Worm (Caenorhabditis elegans) whole organism, L3 larva: ENCODE measurements around the gene C14B1.2.

Experiments used
- aly-2 ChIP-seq: fragments of 150-350 bp; optimal IDR thresholded peaks from 2 replicates; lab custom pipeline; 2014; ENCODE audit warnings: missing biosample characterization, missing genetic modification characterization
- elt-1 ChIP-seq: fragments of 150-350 bp; optimal IDR thresholded peaks from 2 replicates; lab custom pipeline; 2014; ENCODE audit warnings: missing biosample characterization, missing genetic modification characterization
- elt-3 ChIP-seq, 3 experiments: fragments of 150-350 bp in 1 of 3; sonication (generic microtip) in 2 of 3; optimal IDR thresholded peaks; 2 replicates in 2 of 3; 4 replicates in 1 of 3; lab custom pipeline; 2014 to 2017; ENCODE audit warnings: missing biosample characterization in 3 of 3, missing genetic modification characterization in 3 of 3
- fos-1 ChIP-seq: fragments of 150-350 bp; optimal IDR thresholded peaks from 2 replicates; lab custom pipeline; 2014; ENCODE audit warnings: missing biosample characterization, missing genetic modification characterization
- lsy-12 ChIP-seq: sonication (generic microtip); optimal IDR thresholded peaks from 2 replicates; lab custom pipeline; 2016; ENCODE audit warnings: mild to moderate bottlenecking, missing genetic modification characterization, missing compliant biosample characterization
- pqm-1 ChIP-seq: fragments of 150-350 bp; optimal IDR thresholded peaks from 2 replicates; lab custom pipeline; 2017; ENCODE audit warnings: missing biosample characterization, missing genetic modification characterization, inconsistent platforms

DNA sequence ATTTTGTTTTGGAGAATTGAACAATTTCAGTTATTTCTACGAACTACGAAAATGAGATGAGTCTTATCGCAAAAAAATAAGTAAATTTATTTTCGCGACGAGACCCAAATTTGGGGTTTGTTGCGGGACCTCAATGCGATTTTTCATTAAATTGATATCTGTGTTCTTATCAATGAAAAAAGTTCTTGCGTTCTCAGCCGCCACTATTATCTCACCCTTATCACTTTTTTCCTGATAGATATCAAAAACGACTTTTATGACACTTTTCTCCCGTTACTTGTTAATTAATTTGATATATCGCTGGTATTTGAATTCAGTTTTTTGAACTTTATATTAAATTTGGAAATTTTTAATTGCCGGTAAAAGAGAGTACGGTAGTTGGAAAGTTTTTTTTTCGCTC is 41.3 kb downstream of the C14B1.2 start:
- TF ChIP-seq elt-3 (tag; optimal IDR thresholded peaks at IDR 0.05; lab: Kevin White, UChicago): no peak
- TF ChIP-seq fos-1 (tag; lab: Kevin White, UChicago): no peak
- TF ChIP-seq aly-2: no peak
- no peak for TF ChIP-seq pqm-1 (tag; lab: Kevin White, UChicago)
- TF ChIP-seq lsy-12 (tag; lab: Kevin White, UChicago): no peak
- TF ChIP-seq elt-1: no peak
